Worm (Caenorhabditis elegans) whole organism, young adult: ENCODE data around the gene C15B12.9.

ENCODE experiments used
- B0019.2 ChIP-seq: fragments of 200-800 bp; sonication (Bioruptor generic); conservative IDR thresholded peaks from 2 replicates; pipeline ENCODE4 v1.3.6; 2022; ENCODE audit warnings: missing genetic modification reagents, missing genetic modification characterization, missing compliant biosample characterization
- B0261.1 ChIP-seq: sonication (generic microtip); optimal IDR thresholded peaks from 2 replicates; lab custom pipeline; 2016; ENCODE audit warnings: mild to moderate bottlenecking, missing genetic modification characterization, moderate library complexity, missing compliant biosample characterization
- B0336.3 ChIP-seq: fragments of 200-800 bp; sonication (Bioruptor generic); IDR thresholded peaks from 2 replicates; pipeline ENCODE4 v1.3.6; 2022; ENCODE audit warnings: missing genetic modification characterization, missing compliant biosample characterization
- C06A6.2 ChIP-seq: fragments of 200-800 bp; sonication (Bioruptor generic); conservative IDR thresholded peaks from 2 replicates; pipeline ENCODE4 v1.3.6; 2022; ENCODE audit warnings: missing genetic modification characterization, missing compliant biosample characterization
- F10E7.11 ChIP-seq: sonication (generic microtip); optimal IDR thresholded peaks from 2 replicates; lab custom pipeline; 2017; ENCODE audit warnings: mild to moderate bottlenecking, missing genetic modification characterization, moderate library complexity, missing compliant biosample characterization
- F33H1.4 ChIP-seq: fragments of 200-800 bp; sonication (Bioruptor generic); IDR thresholded peaks from 2 replicates; pipeline ENCODE4 v1.3.6; 2022; ENCODE audit warnings: missing genetic modification reagents, missing genetic modification characterization, missing compliant biosample characterization
- F52B5.7 ChIP-seq: sonication (generic microtip); optimal IDR thresholded peaks from 2 replicates; lab custom pipeline; 2016; ENCODE audit warnings: mild to moderate bottlenecking, missing genetic modification characterization, missing compliant biosample characterization
- K12H6.12 ChIP-seq: fragments of 200-800 bp; sonication (Bioruptor generic); optimal IDR thresholded peaks from 2 replicates; lab custom pipeline; 2018; ENCODE audit warnings: mild to moderate bottlenecking, missing genetic modification characterization, missing compliant biosample characterization
- T07F8.4 ChIP-seq: sonication (generic microtip); optimal IDR thresholded peaks from 2 replicates; lab custom pipeline; 2016; ENCODE audit warnings: mild to moderate bottlenecking, missing genetic modification characterization, moderate library complexity, missing compliant biosample characterization
- Y79H2A.3 ChIP-seq: fragments of 200-800 bp; sonication (Bioruptor generic); conservative IDR thresholded peaks from 2 replicates; pipeline ENCODE4 v1.3.6; 2022; ENCODE audit warnings: missing genetic modification reagents, missing genetic modification characterization, missing compliant biosample characterization
- ZK185.1 ChIP-seq: sonication (generic microtip); optimal IDR thresholded peaks from 2 replicates; lab custom pipeline; 2016; ENCODE audit warnings: mild to moderate bottlenecking, missing genetic modification characterization, missing compliant biosample characterization; ENCODE audit not compliant: poor library complexity, severe bottlenecking
- atf-7 ChIP-seq: sonication (generic microtip); optimal IDR thresholded peaks from 2 replicates; lab custom pipeline; 2017; ENCODE audit warnings: mild to moderate bottlenecking, missing genetic modification characterization, missing compliant biosample characterization
- athp-1 ChIP-seq: sonication (generic microtip); optimal IDR thresholded peaks from 2 replicates; lab custom pipeline; 2017; ENCODE audit warnings: mild to moderate bottlenecking, missing genetic modification characterization, missing compliant biosample characterization
- attf-5 ChIP-seq: fragments of 200-800 bp; sonication (Bioruptor generic); optimal IDR thresholded peaks from 2 replicates; lab custom pipeline; 2018; ENCODE audit warnings: mild to moderate bottlenecking, missing genetic modification characterization, missing compliant biosample characterization
- bed-2 ChIP-seq: fragments of 200-800 bp; sonication (Bioruptor generic); IDR thresholded peaks from 2 replicates; pipeline ENCODE4 v1.3.6; 2022; ENCODE audit warnings: missing genetic modification reagents, missing genetic modification characterization, missing compliant biosample characterization
- cebp-1 ChIP-seq, 2 experiments: fragments of 200-800 bp in 1 of 2; sonication (Bioruptor generic) in 1 of 2; sonication (generic microtip) in 1 of 2; IDR thresholded peaks in 1 of 2; optimal IDR thresholded peaks in 1 of 2; 2 replicates each; pipeline versions ENCODE4 v1.3.6 to Lab custom; 2017 to 2022; ENCODE audit warnings: missing compliant biosample characterization in 2 of 2, missing genetic modification characterization in 2 of 2, mild to moderate bottlenecking in 1 of 2, missing genetic modification reagents in 1 of 2, moderate library complexity in 1 of 2
- ceh-40 ChIP-seq: fragments of 200-800 bp; sonication (Bioruptor generic); IDR thresholded peaks from 2 replicates; pipeline ENCODE4 v1.3.6; 2022; ENCODE audit warnings: missing genetic modification characterization, missing compliant biosample characterization
- ceh-91 ChIP-seq: fragments of 200-800 bp; sonication (Bioruptor generic); IDR thresholded peaks from 2 replicates; pipeline ENCODE4 v1.3.6; 2022; ENCODE audit warnings: missing genetic modification reagents, missing genetic modification characterization, missing compliant biosample characterization
- egrh-3 ChIP-seq: fragments of 200-800 bp; sonication (Bioruptor generic); IDR thresholded peaks from 2 replicates; pipeline ENCODE4 v1.3.6; 2022; ENCODE audit warnings: missing genetic modification reagents, missing genetic modification characterization, missing compliant biosample characterization
- ekl-4 ChIP-seq: fragments of 200-800 bp; sonication (Bioruptor generic); IDR thresholded peaks from 2 replicates; pipeline ENCODE4 v1.3.6; 2022; ENCODE audit warnings: missing genetic modification reagents, missing genetic modification characterization, missing compliant biosample characterization
- fkh-3 ChIP-seq: sonication (generic microtip); optimal IDR thresholded peaks from 2 replicates; lab custom pipeline; 2016; ENCODE audit warnings: mild to moderate bottlenecking, missing genetic modification characterization, missing compliant biosample characterization
- gei-17 ChIP-seq: fragments of 200-800 bp; sonication (Bioruptor generic); optimal IDR thresholded peaks from 2 replicates; lab custom pipeline; 2018; ENCODE audit warnings: mild to moderate bottlenecking, missing genetic modification characterization, missing compliant biosample characterization
- hlh-12 ChIP-seq: sonication (generic microtip); optimal IDR thresholded peaks from 2 replicates; lab custom pipeline; 2016; ENCODE audit warnings: missing genetic modification characterization, missing compliant biosample characterization
- hmg-1.2 ChIP-seq: fragments of 200-800 bp; sonication (Bioruptor generic); IDR thresholded peaks from 2 replicates; pipeline ENCODE4 v1.3.6; 2022; ENCODE audit warnings: missing genetic modification reagents, missing genetic modification characterization, missing compliant biosample characterization
- hrde-1 ChIP-seq: sonication (generic microtip); optimal IDR thresholded peaks from 2 replicates; lab custom pipeline; 2016; ENCODE audit warnings: missing genetic modification characterization, mild to moderate bottlenecking, missing compliant biosample characterization, moderate library complexity, missing genotype, missing genetic modification reagents, borderline replicate concordance
- let-526 ChIP-seq: fragments of 200-800 bp; sonication (Bioruptor generic); IDR thresholded peaks from 2 replicates; pipeline ENCODE4 v1.3.6; 2022; ENCODE audit warnings: missing genetic modification reagents, missing genetic modification characterization, missing compliant biosample characterization
- lin-35 ChIP-seq, 3 experiments: fragments of 150-350 bp in 2 of 3; sonication (generic microtip) in 1 of 3; optimal IDR thresholded peaks; 2 replicates each; lab custom pipeline; 2014 to 2018; ENCODE audit warnings: missing biosample characterization in 3 of 3, missing genetic modification characterization in 3 of 3, missing genetic modification reagents in 3 of 3
- lin-40 ChIP-seq: sonication (generic microtip); optimal IDR thresholded peaks from 2 replicates; lab custom pipeline; 2016; ENCODE audit warnings: missing genetic modification characterization, mild to moderate bottlenecking, missing compliant biosample characterization, missing genotype, missing genetic modification reagents
- lin-54 ChIP-seq: fragments of 200-800 bp; sonication (Bioruptor generic); optimal IDR thresholded peaks from 2 replicates; lab custom pipeline; 2018; ENCODE audit warnings: mild to moderate bottlenecking, missing genetic modification characterization, missing compliant biosample characterization
- madf-6 ChIP-seq: fragments of 200-800 bp; sonication (Bioruptor generic); IDR thresholded peaks from 2 replicates; pipeline ENCODE4 v1.3.6; 2022; ENCODE audit warnings: missing genetic modification reagents, missing genetic modification characterization, missing compliant biosample characterization
- mes-4 ChIP-seq: sonication (generic microtip); optimal IDR thresholded peaks from 2 replicates; lab custom pipeline; 2016; ENCODE audit warnings: missing genotype, missing genetic modification characterization, missing compliant biosample characterization
- nfya-2 ChIP-seq: fragments of 200-800 bp; sonication (Bioruptor generic); IDR thresholded peaks from 2 replicates; pipeline ENCODE4 v1.3.6; 2022; ENCODE audit warnings: missing genetic modification reagents, missing genetic modification characterization, missing compliant biosample characterization
- nfyb-1 ChIP-seq: fragments of 200-800 bp; sonication (Bioruptor generic); IDR thresholded peaks from 2 replicates; pipeline ENCODE4 v1.3.6; 2022; ENCODE audit warnings: missing genetic modification reagents, missing genetic modification characterization, missing compliant biosample characterization
- nhr-179 ChIP-seq: sonication (generic microtip); optimal IDR thresholded peaks from 2 replicates; lab custom pipeline; 2016; ENCODE audit warnings: mild to moderate bottlenecking, missing genetic modification characterization, missing compliant biosample characterization
- nhr-80 ChIP-seq: sonication (generic microtip); optimal IDR thresholded peaks from 2 replicates; lab custom pipeline; 2016; ENCODE audit warnings: missing genetic modification characterization, missing compliant biosample characterization
- rec-8 ChIP-seq, 2 experiments: sonication (generic microtip); optimal IDR thresholded peaks; 2 replicates each; lab custom pipeline; 2016; ENCODE audit warnings: mild to moderate bottlenecking in 2 of 2, missing genetic modification characterization in 2 of 2, missing genetic modification reagents in 2 of 2, missing genotype in 2 of 2, missing biosample characterization in 1 of 2, missing compliant biosample characterization in 1 of 2, moderate library complexity in 1 of 2
- repo-1 ChIP-seq: sonication (generic microtip); optimal IDR thresholded peaks from 2 replicates; lab custom pipeline; 2017; ENCODE audit warnings: mild to moderate bottlenecking, missing genetic modification characterization, missing compliant biosample characterization
- rpc-1 ChIP-seq, 2 experiments: fragments of 150-350 bp in 1 of 2; sonication (generic microtip) in 1 of 2; optimal IDR thresholded peaks; 2 replicates each; lab custom pipeline; 2014 to 2018; ENCODE audit warnings: missing biosample characterization in 1 of 2, missing genetic modification characterization in 1 of 2, missing genetic modification reagents in 1 of 2, missing genotype in 1 of 2
- sdz-38 ChIP-seq: sonication (generic microtip); optimal IDR thresholded peaks from 2 replicates; lab custom pipeline; 2016; ENCODE audit warnings: missing genotype, missing genetic modification characterization, missing compliant biosample characterization
- snpc-1.3 ChIP-seq: sonication (generic microtip); optimal IDR thresholded peaks from 2 replicates; lab custom pipeline; 2017; ENCODE audit warnings: missing genetic modification characterization, mild to moderate bottlenecking, missing compliant biosample characterization, antibody characterized with exemption, moderate library complexity, missing genotype, missing genetic modification reagents; ENCODE audit not compliant: insufficient read depth
- somi-1 ChIP-seq: fragments of 200-800 bp; sonication (Bioruptor generic); optimal IDR thresholded peaks from 2 replicates; lab custom pipeline; 2018; ENCODE audit warnings: mild to moderate bottlenecking, missing genetic modification characterization, missing compliant biosample characterization
- unc-130 ChIP-seq: sonication (generic microtip); optimal IDR thresholded peaks from 2 replicates; lab custom pipeline; 2016; ENCODE audit warnings: missing genetic modification reagents, missing genetic modification characterization, missing compliant biosample characterization
- unc-62 ChIP-seq: fragments of 150-350 bp; optimal IDR thresholded peaks from 2 replicates; lab custom pipeline; 2014; ENCODE audit warnings: missing biosample characterization, missing genetic modification reagents, missing genetic modification characterization
- zfh-2 ChIP-seq: fragments of 200-800 bp; sonication (Bioruptor generic); conservative IDR thresholded peaks from 2 replicates; pipeline ENCODE4 v1.3.6; 2022; ENCODE audit warnings: missing genetic modification reagents, missing genetic modification characterization, missing compliant biosample characterization
- ztf-28 ChIP-seq: fragments of 200-800 bp; sonication (Bioruptor generic); IDR thresholded peaks from 2 replicates; pipeline ENCODE4 v1.3.6; 2022; ENCODE audit warnings: missing genetic modification reagents, missing genetic modification characterization, missing compliant biosample characterization
- ztf-3 ChIP-seq: fragments of 200-800 bp; sonication (Bioruptor generic); optimal IDR thresholded peaks from 2 replicates; lab custom pipeline; 2018; ENCODE audit warnings: mild to moderate bottlenecking, missing genetic modification characterization, missing compliant biosample characterization
- ztf-6 ChIP-seq: fragments of 200-800 bp; sonication (Bioruptor generic); IDR thresholded peaks from 2 replicates; pipeline ENCODE4 v1.3.6; 2022; ENCODE audit warnings: missing genetic modification reagents, missing genetic modification characterization, missing compliant biosample characterization

Gene C15B12.9

DNA sequence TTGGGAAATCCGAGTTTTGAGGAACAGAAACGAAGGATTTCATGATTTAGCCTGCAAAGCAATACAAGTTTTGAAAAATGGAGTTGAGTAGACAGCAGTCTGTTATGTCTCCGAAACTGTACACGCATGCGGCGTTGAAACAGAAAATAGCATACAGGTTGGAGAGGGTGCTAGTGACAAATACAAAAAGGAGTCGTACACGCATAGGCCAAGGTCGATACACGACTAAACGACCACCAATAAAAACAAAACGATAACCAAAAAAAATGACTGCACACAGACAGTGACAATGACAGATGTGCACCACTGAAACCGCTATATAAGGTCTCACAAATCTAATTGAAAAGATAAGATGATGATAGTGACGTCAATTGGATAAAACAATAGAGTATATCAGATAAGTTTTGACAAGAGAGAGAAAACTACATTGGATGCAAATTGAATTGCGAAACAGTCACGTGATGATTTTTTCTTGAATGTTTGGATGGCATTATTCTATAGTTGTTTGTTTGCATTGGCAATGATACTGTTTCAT, 19.7 kb upstream of the C15B12.9 start, which contains the start of gene fah-1:
fah-1 (minus strand) TSS at position 51 of the 535 bp plus-strand sequence.
- TF ChIP-seq nfya-2 (GFP tag; lab: Robert Waterston, UW) (0 out of 2 replicates have a peak, but pooled peaks have one; percentile 50), F33H1.4 (GFP tag; lab: Robert Waterston, UW) (no peak), F10E7.11 (no peak), ceh-91 (GFP tag; lab: Robert Waterston, UW) (no peak), gei-17 (peak; percentile 34), hmg-1.2 (GFP tag; lab: Robert Waterston, UW) (peak; percentile 63), sdz-38 (no peak), ztf-6 (no peak), T07F8.4 (tag; lab: Kevin White, UChicago) (no peak), repo-1 (no peak), atf-7 (tag; lab: Kevin White, UChicago) (peak; percentile 46), egrh-3 (GFP tag; lab: Robert Waterston, UW) (no peak), B0336.3 (GFP tag; lab: Robert Waterston, UW) (0 out of 2 replicates have a peak, but pooled peaks have one; percentile 28), unc-62 (peak; percentile 71), fkh-3 (tag; lab: Kevin White, UChicago) (no peak), B0019.2 (no peak), Y79H2A.3 (GFP tag; lab: Robert Waterston, UW) (no peak), zfh-2 (no peak), hlh-12 (tag; lab: Kevin White, UChicago) (no peak), nfyb-1 (GFP tag; lab: Robert Waterston, UW) (no peak), lin-54 (GFP tag; lab: Kevin White, UChicago) (no peak), lin-40 (peak; percentile 69), ekl-4 (GFP tag; lab: Robert Waterston, UW) (no peak), B0261.1 (tag; lab: Kevin White, UChicago) (no peak), nhr-80 (tag; lab: Kevin White, UChicago) (peak; percentile 81), ztf-3 (GFP tag; lab: Kevin White, UChicago) (no peak), K12H6.12 (tag; lab: Kevin White, UChicago) (no peak), athp-1 (tag; lab: Kevin White, UChicago) (no peak), hrde-1 (tag; lab: Kevin White, UChicago) (no peak), rpc-1 (optimal IDR thresholded peaks at IDR 0.05; lab: Kevin White, UChicago) (no peak), rpc-1 (tag; optimal IDR thresholded peaks at IDR 0.05; lab: Kevin White, UChicago) (no peak), somi-1 (GFP tag; lab: Kevin White, UChicago) (peak; percentile 39), snpc-1.3 (tag; lab: Kevin White, UChicago) (no peak), let-526 (GFP tag; lab: Robert Waterston, UW) (no peak), cebp-1 (GFP tag; IDR thresholded peaks at IDR 0.05; lab: Robert Waterston, UW) (peak; percentile 91), cebp-1 (tag; optimal IDR thresholded peaks at IDR 0.05; lab: Kevin White, UChicago) (peak; percentile 96), attf-5 (peak; percentile 10)

- TF ChIP-seq ceh-40 (no peak), mes-4 (no peak), lin-35 (GFP tag; optimal IDR thresholded peaks at IDR 0.05; lab: Kevin White, UChicago) (no peak), rec-8 (tag; optimal IDR thresholded peaks at IDR 0.05; lab: Kevin White, UChicago) (no peak), unc-130 (GFP tag; lab: Kevin White, UChicago) (no peak), bed-2 (no peak), ztf-28 (GFP tag; lab: Robert Waterston, UW) (no peak), C06A6.2 (GFP tag; lab: Robert Waterston, UW) (no peak), madf-6 (GFP tag; lab: Robert Waterston, UW) (no peak), F52B5.7 (tag; lab: Kevin White, UChicago) (no peak), cebp-1 (GFP tag; IDR thresholded peaks at IDR 0.05; lab: Robert Waterston, UW) (no peak), cebp-1 (tag; optimal IDR thresholded peaks at IDR 0.05; lab: Kevin White, UChicago) (no peak), nhr-179 (tag; lab: Kevin White, UChicago) (no peak), nhr-80 (tag; lab: Kevin White, UChicago) (no peak), ZK185.1 (tag; lab: Kevin White, UChicago) (no peak)
Observed at ce11 chrX:6450839-6451491, 17.6 kb upstream of the C15B12.9 start, which contains the start of the genes grl-6 and K10C2.6. TSS of gene grl-6 (minus strand) at chrX:6450939. TSS of gene K10C2.6 (plus strand) at chrX:6451441.
